Fruit fly (Drosophila melanogaster) whole organism, embryonic: ENCODE measurements around the gene intr.
A peak's percentile ranks its signal among the peaks of the same experiment; 100 is the strongest.

Experiments used
- B-H2 ChIP-seq: fragments of 200-800 bp; sonication (Bioruptor generic); optimal IDR thresholded peaks from 2 replicates; lab custom pipeline; 2018; ENCODE audit warnings: missing biosample characterization, mild to moderate bottlenecking, missing genetic modification characterization
- BEAF-32 ChIP-seq: fragments of 200-800 bp; sonication (Bioruptor generic); optimal IDR thresholded peaks from 3 replicates; lab custom pipeline; 2017; ENCODE audit warnings: missing biosample characterization, missing genetic modification characterization, mild to moderate bottlenecking, moderate library complexity, missing genetic modification reagents
- Blimp-1 ChIP-seq: fragments of 200-800 bp; sonication (Bioruptor generic); optimal IDR thresholded peaks from 3 replicates; lab custom pipeline; 2018; ENCODE audit warnings: missing biosample characterization, missing genetic modification characterization, mild to moderate bottlenecking, moderate library complexity, missing genetic modification reagents
- CG11085 ChIP-seq: fragments of 200-800 bp; sonication (Bioruptor generic); IDR thresholded peaks from 2 replicates; pipeline ENCODE4 v1.3.6; 2022; ENCODE audit warnings: missing biosample characterization, missing genetic modification characterization
- CG1529 ChIP-seq: fragments of 200-800 bp; sonication (Bioruptor generic); optimal IDR thresholded peaks from 3 replicates; lab custom pipeline; 2018; ENCODE audit warnings: missing biosample characterization, missing genetic modification characterization
- CG15479 ChIP-seq: fragments of 200-800 bp; sonication (Bioruptor generic); optimal IDR thresholded peaks from 3 replicates; lab custom pipeline; 2019; ENCODE audit warnings: missing biosample characterization, mild to moderate bottlenecking, missing genetic modification characterization, moderate library complexity
- CG16815 ChIP-seq: fragments of 200-800 bp; sonication (Bioruptor generic); optimal IDR thresholded peaks from 3 replicates; lab custom pipeline; 2017; ENCODE audit warnings: missing biosample characterization, mild to moderate bottlenecking, missing genetic modification characterization
- CG2116 ChIP-seq: fragments of 200-800 bp; sonication (Bioruptor generic); optimal IDR thresholded peaks from 3 replicates; lab custom pipeline; 2018; ENCODE audit warnings: missing biosample characterization, mild to moderate bottlenecking, missing genetic modification characterization
- CG3163 ChIP-seq: fragments of 200-800 bp; sonication (Bioruptor generic); optimal IDR thresholded peaks from 3 replicates; lab custom pipeline; 2016; ENCODE audit warnings: missing biosample characterization, missing genetic modification characterization
- CG33557 ChIP-seq: fragments of 200-800 bp; sonication (Bioruptor generic); optimal IDR thresholded peaks from 2 replicates; lab custom pipeline; 2019; ENCODE audit warnings: missing biosample characterization, mild to moderate bottlenecking, missing genetic modification characterization, moderate library complexity
- CG34376 ChIP-seq: fragments of 200-800 bp; sonication (Bioruptor generic); optimal IDR thresholded peaks from 2 replicates; lab custom pipeline; 2018; ENCODE audit warnings: missing biosample characterization, mild to moderate bottlenecking, missing genetic modification characterization
- CG4360 ChIP-seq: fragments of 200-800 bp; sonication (Bioruptor generic); IDR thresholded peaks from 2 replicates; pipeline ENCODE4 v1.3.6; 2022; ENCODE audit warnings: missing biosample characterization, missing genetic modification characterization
- CG4730 ChIP-seq: fragments of 200-800 bp; sonication (Bioruptor generic); IDR thresholded peaks from 2 replicates; pipeline ENCODE4 v1.3.6; 2022; ENCODE audit warnings: missing biosample characterization, missing genetic modification characterization
- CG6813 ChIP-seq: fragments of 200-800 bp; sonication (Bioruptor generic); optimal IDR thresholded peaks from 2 replicates; lab custom pipeline; 2017; ENCODE audit warnings: missing biosample characterization, missing genetic modification characterization, mild to moderate bottlenecking, moderate library complexity, missing genetic modification reagents
- CG8944 ChIP-seq: fragments of 200-800 bp; sonication (Bioruptor generic); optimal IDR thresholded peaks from 3 replicates; lab custom pipeline; 2016; ENCODE audit warnings: missing biosample characterization, missing genetic modification characterization
- Doc3 ChIP-seq: fragments of 200-800 bp; sonication (Bioruptor generic); IDR thresholded peaks from 3 replicates; pipeline ENCODE4 v1.3.6; 2022; ENCODE audit warnings: missing biosample characterization, missing genetic modification characterization; ENCODE audit not compliant: partially characterized antibody
- Fer3 ChIP-seq: fragments of 200-800 bp; sonication (Bioruptor generic); optimal IDR thresholded peaks from 2 replicates; lab custom pipeline; 2018; ENCODE audit warnings: missing biosample characterization, mild to moderate bottlenecking, missing genetic modification characterization, moderate library complexity
- GATAe ChIP-seq: fragments of 200-800 bp; sonication (Bioruptor generic); conservative IDR thresholded peaks from 2 replicates; pipeline ENCODE4 v1.3.6; 2022; ENCODE audit warnings: missing biosample characterization, missing genetic modification characterization
- HmgZ ChIP-seq: fragments of 200-800 bp; sonication (Bioruptor generic); optimal IDR thresholded peaks from 2 replicates; lab custom pipeline; 2018; ENCODE audit warnings: missing biosample characterization, mild to moderate bottlenecking, missing genetic modification characterization
- Med ChIP-seq: fragments of 200-800 bp; sonication (Bioruptor generic); peaks from one replicate; lab custom pipeline; 2016; ENCODE audit warnings: missing biosample characterization, missing genetic modification characterization, mild to moderate bottlenecking, inconsistent platforms, moderate library complexity
- Nf-YB ChIP-seq: fragments of 200-800 bp; sonication (Bioruptor generic); optimal IDR thresholded peaks from 3 replicates; lab custom pipeline; 2019; ENCODE audit warnings: missing biosample characterization, mild to moderate bottlenecking, missing genetic modification characterization, moderate library complexity
- Nf-YC ChIP-seq: fragments of 200-800 bp; optimal IDR thresholded peaks from 3 replicates; lab custom pipeline; 2019; ENCODE audit warnings: missing biosample characterization, mild to moderate bottlenecking, missing genetic modification characterization, moderate library complexity
- Pdp1 ChIP-seq, 2 experiments: fragments of 200-800 bp; sonication (Bioruptor generic); optimal IDR thresholded peaks; 3 replicates each; lab custom pipeline; 2016; ENCODE audit warnings: missing biosample characterization in 2 of 2, missing genetic modification characterization in 2 of 2, mild to moderate bottlenecking in 1 of 2, moderate library complexity in 1 of 2
- Poxn ChIP-seq: fragments of 200-800 bp; sonication (Bioruptor generic); IDR thresholded peaks from 2 replicates; pipeline ENCODE4 v1.3.6; 2022; ENCODE audit warnings: missing biosample characterization, missing genetic modification characterization
- bowl ChIP-seq: fragments of 200-800 bp; sonication (Bioruptor generic); IDR thresholded peaks from 2 replicates; pipeline ENCODE4 v1.3.6; 2022; ENCODE audit warnings: missing biosample characterization, missing genetic modification characterization
- br ChIP-seq: fragments of >200 bp; optimal IDR thresholded peaks from 2 replicates; lab custom pipeline; 2017
- cg ChIP-seq: fragments of 200-800 bp; sonication (Bioruptor generic); optimal IDR thresholded peaks from 3 replicates; lab custom pipeline; 2019; ENCODE audit warnings: missing biosample characterization, mild to moderate bottlenecking, missing genetic modification characterization, moderate library complexity
- chinmo ChIP-seq: fragments of 200-800 bp; sonication (Bioruptor generic); IDR thresholded peaks from 4 replicates; pipeline ENCODE4 v1.3.6; 2022; ENCODE audit warnings: missing biosample characterization, missing genetic modification characterization; ENCODE audit not compliant: partially characterized antibody
- ci ChIP-seq: fragments of 200-800 bp; sonication (Bioruptor generic); IDR thresholded peaks from 3 replicates; pipeline ENCODE4 v1.3.6; 2022; ENCODE audit warnings: missing biosample characterization, missing genetic modification characterization
- exex ChIP-seq: fragments of 200-800 bp; sonication (Bioruptor generic); optimal IDR thresholded peaks from 4 replicates; lab custom pipeline; 2018; ENCODE audit warnings: missing biosample characterization, mild to moderate bottlenecking, missing genetic modification characterization, moderate library complexity
- fd64A ChIP-seq: fragments of 200-800 bp; sonication (Bioruptor generic); optimal IDR thresholded peaks from 3 replicates; lab custom pipeline; 2018; ENCODE audit warnings: missing biosample characterization, mild to moderate bottlenecking, missing genetic modification characterization
- fru ChIP-seq: fragments of >200 bp; optimal IDR thresholded peaks from 2 replicates; lab custom pipeline; 2017
- ftz-f1 ChIP-seq: fragments of 200-800 bp; sonication (Bioruptor generic); optimal IDR thresholded peaks from 2 replicates; lab custom pipeline; 2016; ENCODE audit warnings: missing biosample characterization, missing genetic modification characterization
- kni ChIP-seq: fragments of 200-800 bp; sonication (Bioruptor generic); optimal IDR thresholded peaks from 3 replicates; lab custom pipeline; 2017; ENCODE audit warnings: mild to moderate bottlenecking, missing biosample characterization, missing genetic modification reagents, missing genetic modification characterization
- mirr ChIP-seq: fragments of 200-800 bp; sonication (Bioruptor generic); optimal IDR thresholded peaks from 3 replicates; lab custom pipeline; 2018; ENCODE audit warnings: missing biosample characterization, mild to moderate bottlenecking, missing genetic modification characterization
- pan ChIP-seq, 4 experiments: fragments of >200 bp in 3 of 4; fragments of 200-800 bp in 1 of 4; sonication (Bioruptor generic) in 1 of 4; optimal IDR thresholded peaks in 3 of 4; IDR thresholded peaks in 1 of 4; 2 replicates each; pipeline versions ENCODE4 v1.3.6 to Lab custom; 2017 to 2022; ENCODE audit warnings: missing biosample characterization in 2 of 4, missing genetic modification characterization in 2 of 4, mixed read lengths in 1 of 4
- sd ChIP-seq: fragments of 200-800 bp; sonication (Bioruptor generic); optimal IDR thresholded peaks from 3 replicates; lab custom pipeline; 2018; ENCODE audit warnings: missing biosample characterization, mild to moderate bottlenecking, missing genetic modification characterization, moderate library complexity
- sens ChIP-seq: fragments of 200-800 bp; sonication (Bioruptor generic); peaks from one replicate; lab custom pipeline; 2016; ENCODE audit warnings: missing biosample characterization, missing genetic modification characterization
- so ChIP-seq: fragments of 200-800 bp; sonication (Bioruptor generic); IDR thresholded peaks from 3 replicates; pipeline ENCODE4 v1.3.6; 2022; ENCODE audit warnings: missing biosample characterization, missing genetic modification characterization
- stc ChIP-seq: fragments of 200-800 bp; sonication (Bioruptor generic); IDR thresholded peaks from 2 replicates; pipeline ENCODE4 v1.3.6; 2022; ENCODE audit warnings: missing biosample characterization, missing genetic modification characterization
- stwl ChIP-seq: fragments of 200-800 bp; sonication (Bioruptor generic); optimal IDR thresholded peaks from 3 replicates; lab custom pipeline; 2018; ENCODE audit warnings: missing biosample characterization, mild to moderate bottlenecking, missing genetic modification characterization, moderate library complexity
- sug ChIP-seq: fragments of 200-800 bp; optimal IDR thresholded peaks from 2 replicates; lab custom pipeline; 2019; ENCODE audit warnings: missing biosample characterization, mild to moderate bottlenecking, missing genetic modification characterization, moderate library complexity
- twi ChIP-seq: fragments of 200-800 bp; optimal IDR thresholded peaks from 2 replicates; lab custom pipeline; 2019; ENCODE audit warnings: missing biosample characterization, mild to moderate bottlenecking, missing genetic modification characterization, moderate library complexity
- usp ChIP-seq: fragments of >200 bp; optimal IDR thresholded peaks from 2 replicates; lab custom pipeline; 2017; ENCODE audit warnings: missing biosample characterization, missing genetic modification characterization
- vvl ChIP-seq: fragments of 200-800 bp; sonication (Bioruptor generic); IDR thresholded peaks from 2 replicates; pipeline ENCODE4 v1.3.6; 2022; ENCODE audit warnings: missing biosample characterization, missing genetic modification characterization
- wek ChIP-seq: fragments of 200-800 bp; sonication (Bioruptor generic); optimal IDR thresholded peaks from 3 replicates; lab custom pipeline; 2018; ENCODE audit warnings: missing biosample characterization, mild to moderate bottlenecking, missing genetic modification characterization, moderate library complexity

Gene intr

DNA sequence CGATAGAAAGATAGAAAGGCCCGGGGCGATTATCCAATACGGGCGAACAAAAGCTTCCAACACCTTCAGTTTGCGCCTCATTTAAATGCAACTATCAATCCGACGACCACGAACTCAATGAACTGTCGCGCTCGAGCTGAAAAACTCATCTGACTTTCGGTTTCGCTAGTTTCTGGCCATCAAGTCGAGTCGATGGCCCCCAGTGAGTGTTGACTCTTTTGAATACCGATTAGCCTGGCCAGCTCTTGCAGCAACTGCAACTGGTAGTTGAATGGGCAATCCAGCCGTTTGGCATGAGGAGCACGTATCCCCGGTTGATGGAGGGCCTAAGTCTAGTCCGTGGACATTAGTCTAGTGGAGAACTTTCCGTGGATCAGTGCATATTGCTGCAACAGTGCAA is 36.9 kb downstream of the intr start:
- TF ChIP-seq sens (GFP tag; lab: Kevin White, UChicago) (no peak), CG11085 (no peak), Fer3 (no peak), vvl (GFP tag; lab: Robert Waterston, UW) (peak; percentile 69; the same call in 1 of the 2 replicates), Nf-YB (GFP tag; lab: Kevin White, UChicago) (no peak), Blimp-1 (GFP tag; lab: Kevin White, UChicago) (peak; percentile 81), kni (GFP tag; lab: Kevin White, UChicago) (no peak), CG16815 (GFP tag; lab: Kevin White, UChicago) (no peak), sd (tag; lab: Kevin White, UChicago) (no peak), Pdp1 (GFP tag; optimal IDR thresholded peaks at IDR 0.05; lab: Kevin White, UChicago) (peak in 1 of 2 experiments; percentile 15), bowl (no peak), fru (lab: Kevin White, UChicago) (no peak), so (no peak), wek (no peak), pan (optimal IDR thresholded peaks at IDR 0.05; lab: Kevin White, UChicago) (no peak), pan (GFP tag; optimal IDR thresholded peaks at IDR 0.05 in 1 of 2, IDR thresholded peaks at IDR 0.05 in 1 of 2) (no peak), CG4730 (GFP tag; lab: Robert Waterston, UW) (no peak), CG15479 (GFP tag; lab: Kevin White, UChicago) (no peak), Poxn (GFP tag; lab: Robert Waterston, UW) (no peak)

DNA sequence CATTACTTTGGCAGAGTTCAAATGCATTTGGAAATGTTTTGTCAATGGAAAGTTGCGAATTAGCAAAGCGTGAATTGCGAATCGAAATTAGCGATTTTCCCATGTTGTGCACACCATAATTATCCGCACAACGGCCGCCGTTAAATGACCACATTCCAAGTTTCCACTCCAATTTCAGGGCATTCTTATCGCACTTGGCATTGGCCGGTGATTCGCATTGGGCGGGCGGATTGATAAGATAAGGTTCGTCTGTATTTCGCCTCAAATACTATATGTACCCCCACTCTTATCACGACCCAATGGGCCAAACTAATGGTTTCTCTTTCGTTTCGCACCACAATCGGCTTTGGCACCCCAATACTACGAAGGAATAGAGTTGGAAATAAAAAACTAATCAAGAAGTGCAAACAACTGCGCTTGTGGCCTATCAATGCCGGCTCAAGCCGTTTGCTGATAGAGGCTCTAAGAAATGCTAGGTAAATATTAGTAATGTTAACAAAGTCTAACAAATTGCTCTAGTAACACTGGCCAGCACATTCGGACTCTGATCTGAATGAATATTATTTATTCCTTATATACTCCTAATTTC is 39.1 kb downstream of the intr start:
- no peak for TF ChIP-seq BEAF-32 (GFP tag; lab: Kevin White, UChicago)
- TF ChIP-seq cg (GFP tag; lab: Kevin White, UChicago): peak; percentile 12
- 0 out of 4 replicates have a peak, but pooled peaks have one; percentile 64 for TF ChIP-seq chinmo (GFP tag; lab: Robert Waterston, UW)
- peak; percentile 16 for TF ChIP-seq B-H2 (GFP tag; lab: Kevin White, UChicago)
- TF ChIP-seq exex: peak; percentile 82
- no peak for TF ChIP-seq twi
- no peak for TF ChIP-seq CG33557 (GFP tag; lab: Kevin White, UChicago)
- no peak for TF ChIP-seq CG8944 (GFP tag; lab: Kevin White, UChicago)
- TF ChIP-seq GATAe: peak; percentile 90
- peak; percentile 70 for TF ChIP-seq Med (GFP tag; lab: Kevin White, UChicago)
- no peak for TF ChIP-seq usp
- TF ChIP-seq mirr (GFP tag; lab: Kevin White, UChicago): peak; percentile 6
- TF ChIP-seq CG34376 (GFP tag; lab: Kevin White, UChicago): peak; percentile 4
- no peak for TF ChIP-seq CG2116
- TF ChIP-seq HmgZ (tag; lab: Kevin White, UChicago): peak; percentile 32
- peak; percentile 73 for TF ChIP-seq sug (tag; lab: Kevin White, UChicago)
- TF ChIP-seq CG6813 (GFP tag; lab: Kevin White, UChicago): peak; percentile 12
- TF ChIP-seq CG4360: no peak
- TF ChIP-seq fd64A (GFP tag; lab: Kevin White, UChicago): no peak
- TF ChIP-seq stc (GFP tag; lab: Robert Waterston, UW): peak; percentile 12; the same call in 1 of the 2 replicates
- no peak for TF ChIP-seq CG1529
- peak; percentile 27 for TF ChIP-seq ftz-f1 (GFP tag; lab: Kevin White, UChicago)
- peak; percentile 17 for TF ChIP-seq Nf-YC (tag; lab: Kevin White, UChicago)
- TF ChIP-seq sens (GFP tag; lab: Kevin White, UChicago): peak; percentile 8
- no peak for TF ChIP-seq stwl (tag; lab: Kevin White, UChicago)
- TF ChIP-seq sd (tag; lab: Kevin White, UChicago): peak; percentile 88
- TF ChIP-seq ci (GFP tag; lab: Robert Waterston, UW): peak; percentile 50; the same call in 2 of the 3 replicates
- 0 out of 3 replicates have a peak, but pooled peaks have one; percentile 15 for TF ChIP-seq Doc3 (GFP tag; lab: Robert Waterston, UW)
- TF ChIP-seq br: no peak
- TF ChIP-seq CG3163 (GFP tag; lab: Kevin White, UChicago): no peak
